Fruit fly (Drosophila melanogaster) whole organism, embryonic: ENCODE results near the gene sage.

Source experiments
- Abd-B ChIP-seq: fragments of 200-800 bp; sonication (Bioruptor generic); optimal IDR thresholded peaks from 2 replicates; lab custom pipeline; 2018; ENCODE audit warnings: missing biosample characterization, mild to moderate bottlenecking, missing genetic modification characterization, moderate library complexity
- Awh ChIP-seq: fragments of 200-800 bp; sonication (Bioruptor generic); IDR thresholded peaks from 2 replicates; pipeline ENCODE4, ENCODE4 v1.3.6; 2022; ENCODE audit warnings: missing biosample characterization, missing genetic modification characterization
- CG10979 ChIP-seq: fragments of 200-800 bp; sonication (Bioruptor generic); optimal IDR thresholded peaks from 2 replicates; lab custom pipeline; 2018; ENCODE audit warnings: missing biosample characterization, mild to moderate bottlenecking, missing genetic modification characterization, moderate library complexity
- CG12299 ChIP-seq: fragments of 200-800 bp; sonication (Bioruptor generic); optimal IDR thresholded peaks from 2 replicates; lab custom pipeline; 2018; ENCODE audit warnings: missing biosample characterization, mild to moderate bottlenecking, missing genetic modification characterization
- CG13123 ChIP-seq: fragments of 200-800 bp; sonication (Bioruptor generic); optimal IDR thresholded peaks from 2 replicates; lab custom pipeline; 2016; ENCODE audit warnings: missing biosample characterization, missing genetic modification characterization
- CG13894 ChIP-seq: fragments of 200-800 bp; sonication (Bioruptor generic); optimal IDR thresholded peaks from 3 replicates; lab custom pipeline; 2018; ENCODE audit warnings: missing biosample characterization, mild to moderate bottlenecking, missing genetic modification characterization, moderate library complexity
- CG15011 ChIP-seq: fragments of 200-800 bp; sonication (Bioruptor generic); optimal IDR thresholded peaks from 3 replicates; lab custom pipeline; 2018; ENCODE audit warnings: missing biosample characterization, mild to moderate bottlenecking, missing genetic modification characterization
- CG1602 ChIP-seq: fragments of 200-800 bp; sonication (Bioruptor generic); optimal IDR thresholded peaks from 3 replicates; lab custom pipeline; 2016; ENCODE audit warnings: missing biosample characterization, missing genetic modification characterization
- CG2712 ChIP-seq: fragments of 200-800 bp; optimal IDR thresholded peaks from 3 replicates; lab custom pipeline; 2019; ENCODE audit warnings: missing biosample characterization, mild to moderate bottlenecking, missing genetic modification characterization, moderate library complexity
- CG31224 ChIP-seq: fragments of 200-800 bp; sonication (Bioruptor generic); IDR thresholded peaks from 2 replicates; pipeline ENCODE4 v1.3.6; 2022; ENCODE audit warnings: missing biosample characterization, missing genetic modification characterization
- CG3163 ChIP-seq: fragments of 200-800 bp; sonication (Bioruptor generic); optimal IDR thresholded peaks from 3 replicates; lab custom pipeline; 2016; ENCODE audit warnings: missing biosample characterization, missing genetic modification characterization
- CG34376 ChIP-seq: fragments of 200-800 bp; sonication (Bioruptor generic); optimal IDR thresholded peaks from 2 replicates; lab custom pipeline; 2018; ENCODE audit warnings: missing biosample characterization, mild to moderate bottlenecking, missing genetic modification characterization
- CG43689 ChIP-seq: fragments of 200-800 bp; sonication (Bioruptor generic); IDR thresholded peaks from 2 replicates; pipeline ENCODE4 v1.3.6; 2022; ENCODE audit warnings: missing biosample characterization, missing genetic modification characterization
- CG4820 ChIP-seq: fragments of 200-800 bp; sonication (Bioruptor generic); optimal IDR thresholded peaks from 3 replicates; lab custom pipeline; 2016; ENCODE audit warnings: missing biosample characterization, missing genetic modification characterization
- CG6272 ChIP-seq: fragments of 200-800 bp; sonication (Bioruptor generic); IDR thresholded peaks from 2 replicates; pipeline ENCODE4 v1.3.6; 2022; ENCODE audit warnings: missing biosample characterization, missing genetic modification characterization
- CG6654 ChIP-seq: fragments of 200-800 bp; sonication (Bioruptor generic); optimal IDR thresholded peaks from 2 replicates; lab custom pipeline; 2017; ENCODE audit warnings: missing biosample characterization, mild to moderate bottlenecking, missing genetic modification characterization
- CG8290 ChIP-seq, 3 experiments: fragments of 200-800 bp; sonication (Bioruptor generic); optimal IDR thresholded peaks; 2 replicates each; lab custom pipeline; 2016 to 2019; ENCODE audit warnings: missing biosample characterization in 3 of 3, missing genetic modification characterization in 3 of 3, mild to moderate bottlenecking in 2 of 3, moderate library complexity in 1 of 3
- CG9932 ChIP-seq: fragments of 200-800 bp; sonication (Bioruptor generic); IDR thresholded peaks from 2 replicates; pipeline ENCODE4 v1.3.6; 2022; ENCODE audit warnings: missing biosample characterization, missing genetic modification characterization
- Deaf1 ChIP-seq: fragments of 200-800 bp; optimal IDR thresholded peaks from 3 replicates; lab custom pipeline; 2019; ENCODE audit warnings: missing biosample characterization, mild to moderate bottlenecking, missing genetic modification characterization, moderate library complexity
- Dip3 ChIP-seq: fragments of 200-800 bp; sonication (Bioruptor generic); optimal IDR thresholded peaks from 3 replicates; lab custom pipeline; 2016; ENCODE audit warnings: missing biosample characterization, missing genetic modification characterization
- Fer2 ChIP-seq: fragments of 200-800 bp; sonication (Bioruptor generic); optimal IDR thresholded peaks from 2 replicates; lab custom pipeline; 2018; ENCODE audit warnings: missing biosample characterization, mild to moderate bottlenecking, missing genetic modification characterization, moderate library complexity
- Gug ChIP-seq: fragments of 200-800 bp; sonication (Bioruptor generic); IDR thresholded peaks from 4 replicates; pipeline ENCODE4 v1.3.6; 2022; ENCODE audit warnings: missing biosample characterization, missing genetic modification characterization
- HLHmδ ChIP-seq: fragments of 200-800 bp; sonication (Bioruptor generic); optimal IDR thresholded peaks from 2 replicates; lab custom pipeline; 2018; ENCODE audit warnings: missing biosample characterization, mild to moderate bottlenecking, missing genetic modification characterization, moderate library complexity
- Hmx ChIP-seq: fragments of 200-800 bp; sonication (Bioruptor generic); optimal IDR thresholded peaks from 2 replicates; lab custom pipeline; 2016; ENCODE audit warnings: missing biosample characterization, missing genetic modification characterization
- Mrtf ChIP-seq: fragments of 200-800 bp; sonication (Bioruptor generic); IDR thresholded peaks from 3 replicates; pipeline ENCODE4 v1.3.6; 2022; ENCODE audit warnings: missing biosample characterization, missing genetic modification characterization
- NC2α ChIP-seq: fragments of 200-800 bp; sonication (Bioruptor generic); optimal IDR thresholded peaks from 2 replicates; lab custom pipeline; 2016; ENCODE audit warnings: missing biosample characterization, missing genetic modification characterization
- Oaz ChIP-seq: fragments of 200-800 bp; sonication (Bioruptor generic); IDR thresholded peaks from 2 replicates; pipeline ENCODE4 v1.3.6; 2022; ENCODE audit warnings: missing biosample characterization, missing genetic modification characterization
- Side ChIP-seq: fragments of 200-800 bp; sonication (Bioruptor generic); optimal IDR thresholded peaks from 2 replicates; lab custom pipeline; 2016; ENCODE audit warnings: missing biosample characterization, missing genetic modification characterization
- Sin3A ChIP-seq: fragments of >200 bp; optimal IDR thresholded peaks from 2 replicates; lab custom pipeline; 2018
- Spps ChIP-seq: fragments of 200-800 bp; sonication (Bioruptor generic); optimal IDR thresholded peaks from 2 replicates; lab custom pipeline; 2018; ENCODE audit warnings: missing biosample characterization, mild to moderate bottlenecking, missing genetic modification characterization
- Stat92E ChIP-seq, 3 experiments: fragments of >200 bp in 2 of 3; fragments of 200-800 bp in 1 of 3; sonication (Bioruptor generic) in 1 of 3; optimal IDR thresholded peaks; 2 replicates each; lab custom pipeline; 2017 to 2019; ENCODE audit warnings: missing biosample characterization in 3 of 3, missing genetic modification characterization in 3 of 3, mild to moderate bottlenecking in 1 of 3, moderate library complexity in 1 of 3
- br ChIP-seq: fragments of >200 bp; optimal IDR thresholded peaks from 2 replicates; lab custom pipeline; 2017
- crc ChIP-seq: fragments of 200-800 bp; sonication (Bioruptor generic); optimal IDR thresholded peaks from 2 replicates; lab custom pipeline; 2016; ENCODE audit warnings: missing biosample characterization, missing genetic modification characterization
- danr ChIP-seq: fragments of 200-800 bp; sonication (Bioruptor generic); IDR thresholded peaks from 2 replicates; pipeline ENCODE4 v1.3.6; 2022; ENCODE audit warnings: missing biosample characterization, missing genetic modification characterization
- ems ChIP-seq: fragments of 200-800 bp; sonication (Bioruptor generic); optimal IDR thresholded peaks from 3 replicates; lab custom pipeline; 2016; ENCODE audit warnings: missing biosample characterization, missing genetic modification characterization
- ewg ChIP-seq: fragments of 200-800 bp; sonication (Bioruptor generic); optimal IDR thresholded peaks from 3 replicates; lab custom pipeline; 2017; ENCODE audit warnings: mild to moderate bottlenecking, missing biosample characterization, missing genetic modification reagents, missing genetic modification characterization
- fd64A ChIP-seq: fragments of 200-800 bp; sonication (Bioruptor generic); optimal IDR thresholded peaks from 3 replicates; lab custom pipeline; 2018; ENCODE audit warnings: missing biosample characterization, mild to moderate bottlenecking, missing genetic modification characterization
- hkb ChIP-seq, 2 experiments: fragments of 200-800 bp in 1 of 2; fragments of >200 bp in 1 of 2; sonication (Bioruptor generic) in 1 of 2; IDR thresholded peaks in 1 of 2; optimal IDR thresholded peaks in 1 of 2; 2 replicates each; pipeline versions ENCODE4 v1.3.6 to Lab custom; 2017 to 2022; ENCODE audit warnings: missing biosample characterization in 1 of 2, missing genetic modification characterization in 1 of 2
- inv ChIP-seq: fragments of 200-800 bp; sonication (Bioruptor generic); IDR thresholded peaks from 2 replicates; pipeline ENCODE4 v1.3.6; 2022; ENCODE audit warnings: missing biosample characterization, missing genetic modification characterization; ENCODE audit not compliant: partially characterized antibody
- lmd ChIP-seq: fragments of 200-800 bp; sonication (Bioruptor generic); IDR thresholded peaks from 2 replicates; pipeline ENCODE4 v1.3.6; 2022; ENCODE audit warnings: missing biosample characterization, missing genetic modification characterization
- nerfin-1 ChIP-seq: fragments of 200-800 bp; sonication (Bioruptor generic); optimal IDR thresholded peaks from 3 replicates; lab custom pipeline; 2019; ENCODE audit warnings: missing biosample characterization, mild to moderate bottlenecking, missing genetic modification characterization, moderate library complexity
- onecut ChIP-seq: fragments of 200-800 bp; sonication (Bioruptor generic); IDR thresholded peaks from 2 replicates; pipeline ENCODE4 v1.3.6; 2022; ENCODE audit warnings: missing biosample characterization, missing genetic modification characterization
- pb ChIP-seq: fragments of 200-800 bp; sonication (Bioruptor generic); optimal IDR thresholded peaks from 3 replicates; lab custom pipeline; 2016; ENCODE audit warnings: missing biosample characterization, missing genetic modification characterization
- pfk ChIP-seq: fragments of 200-800 bp; sonication (Bioruptor generic); optimal IDR thresholded peaks from 2 replicates; lab custom pipeline; 2018; ENCODE audit warnings: missing biosample characterization, mild to moderate bottlenecking, missing genetic modification characterization, moderate library complexity
- repo ChIP-seq: fragments of 200-800 bp; sonication (Bioruptor generic); optimal IDR thresholded peaks from 2 replicates; lab custom pipeline; 2016; ENCODE audit warnings: missing biosample characterization, missing genetic modification characterization
- sim ChIP-seq: fragments of 200-800 bp; sonication (Bioruptor generic); IDR thresholded peaks from 2 replicates; pipeline ENCODE4 v1.3.6; 2022; ENCODE audit warnings: missing biosample characterization, missing genetic modification characterization
- so ChIP-seq: fragments of 200-800 bp; sonication (Bioruptor generic); IDR thresholded peaks from 3 replicates; pipeline ENCODE4 v1.3.6; 2022; ENCODE audit warnings: missing biosample characterization, missing genetic modification characterization
- vfl ChIP-seq: fragments of 200-800 bp; sonication (Bioruptor generic); optimal IDR thresholded peaks from 2 replicates; lab custom pipeline; 2016; ENCODE audit warnings: missing biosample characterization, missing genetic modification characterization
- wdn ChIP-seq: fragments of 200-800 bp; sonication (Bioruptor generic); IDR thresholded peaks from 2 replicates; pipeline ENCODE4 v1.3.6; 2022; ENCODE audit warnings: missing biosample characterization, missing genetic modification characterization

Gene sage

DNA sequence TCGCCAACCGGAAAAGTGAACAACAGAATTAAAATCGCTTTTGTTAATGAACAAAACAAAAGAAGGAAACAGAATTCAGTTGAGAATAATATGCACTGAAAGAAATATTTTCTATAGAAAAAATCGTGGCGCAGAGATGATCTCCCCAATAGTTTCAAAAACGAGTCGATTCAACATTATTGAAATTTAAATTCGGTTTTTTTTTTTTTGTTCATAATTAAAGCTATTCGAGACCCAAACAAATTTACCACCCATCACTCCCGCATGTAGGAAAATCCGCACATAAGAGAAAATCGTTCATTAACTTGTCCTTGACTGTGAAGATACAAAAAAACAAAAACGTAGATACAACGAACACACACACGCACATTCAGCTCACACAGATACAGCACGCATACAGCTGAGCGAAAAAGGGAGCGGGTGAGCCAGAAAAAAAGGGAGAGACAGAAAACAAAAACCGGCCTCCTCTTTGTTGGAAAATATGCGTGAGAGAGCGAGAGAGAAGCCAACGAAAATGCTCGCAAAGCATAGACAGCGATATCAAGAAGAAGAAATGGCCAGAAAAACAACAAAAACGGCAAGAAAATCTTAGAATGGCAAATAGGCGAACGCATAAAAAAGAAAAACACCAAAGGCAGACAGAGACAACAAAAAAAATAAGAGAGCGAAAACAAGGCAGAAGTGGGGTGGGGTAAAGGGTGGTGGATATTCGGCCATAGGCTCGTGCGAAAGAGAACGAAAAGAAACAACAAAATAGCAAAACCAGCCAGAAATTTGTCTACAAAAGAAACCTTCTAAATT is 43.7 kb downstream of the sage start (continued):
- TF ChIP-seq crc (peak; percentile 21), Deaf1 (tag; lab: Kevin White, UChicago) (peak; percentile 54), Dip3 (GFP tag; lab: Kevin White, UChicago) (peak; percentile 11), Spps (tag; lab: Kevin White, UChicago) (no peak), Awh (GFP tag; lab: Robert Waterston, UW) (no peak), Fer2 (tag; lab: Kevin White, UChicago) (no peak), CG6654 (GFP tag; lab: Kevin White, UChicago) (no peak), Stat92E (GFP tag; optimal IDR thresholded peaks at IDR 0.05; lab: Kevin White, UChicago) (no peak), danr (GFP tag; lab: Robert Waterston, UW) (0 out of 2 replicates have a peak, but pooled peaks have one; percentile 28), repo (GFP tag; lab: Kevin White, UChicago) (peak; percentile 2), HLHmδ (GFP tag; lab: Kevin White, UChicago) (no peak), CG10979 (tag; lab: Kevin White, UChicago) (no peak), lmd (GFP tag; lab: Robert Waterston, UW) (peak; percentile 55; the same call in 1 of the 2 replicates), Oaz (no peak), inv (GFP tag; lab: Robert Waterston, UW) (no peak), CG34376 (GFP tag; lab: Kevin White, UChicago) (peak; percentile 4), so (GFP tag; lab: Robert Waterston, UW) (0 out of 3 replicates have a peak, but pooled peaks have one; percentile 36), vfl (GFP tag; lab: Kevin White, UChicago) (no peak), CG3163 (GFP tag; lab: Kevin White, UChicago) (peak; percentile 87), CG12299 (tag; lab: Kevin White, UChicago) (peak; percentile 21), nerfin-1 (tag; lab: Kevin White, UChicago) (no peak), CG13894 (tag; lab: Kevin White, UChicago) (no peak), onecut (no peak), Hmx (peak; percentile 23), Gug (GFP tag; lab: Robert Waterston, UW) (peak; percentile 32; the same call in 1 of the 4 replicates), hkb (optimal IDR thresholded peaks at IDR 0.05; lab: Kevin White, UChicago) (no peak), hkb (GFP tag; IDR thresholded peaks at IDR 0.05; lab: Robert Waterston, UW) (0 out of 2 replicates have a peak, but pooled peaks have one; percentile 46), CG4820 (GFP tag; lab: Kevin White, UChicago) (no peak), br (lab: Kevin White, UChicago) (no peak), CG1602 (GFP tag; lab: Kevin White, UChicago) (peak; percentile 0), ewg (GFP tag; lab: Kevin White, UChicago) (no peak), wdn (GFP tag; lab: Robert Waterston, UW) (peak; percentile 45; the same call in 1 of the 2 replicates), CG15011 (GFP tag; lab: Kevin White, UChicago) (no peak), CG8290 (GFP tag; optimal IDR thresholded peaks at IDR 0.05; lab: Kevin White, UChicago) (no peak), CG8290 (tag; optimal IDR thresholded peaks at IDR 0.05; lab: Kevin White, UChicago) (no peak), CG43689 (GFP tag; lab: Robert Waterston, UW) (no peak), CG6272 (GFP tag; lab: Robert Waterston, UW) (no peak), pfk (GFP tag; lab: Kevin White, UChicago) (peak; percentile 60), ems (GFP tag; lab: Kevin White, UChicago) (no peak), CG31224 (GFP tag; lab: Robert Waterston, UW) (peak; percentile 54; the same call in 1 of the 2 replicates), Side (GFP tag; lab: Kevin White, UChicago) (peak; percentile 32), CG9932 (GFP tag; lab: Robert Waterston, UW) (peak; percentile 70), Abd-B (GFP tag; lab: Kevin White, UChicago) (no peak), sim (GFP tag; lab: Robert Waterston, UW) (no peak), CG2712 (tag; lab: Kevin White, UChicago) (no peak), fd64A (GFP tag; lab: Kevin White, UChicago) (no peak), CG13123 (no peak), Sin3A (lab: Kevin White, UChicago) (no peak), Mrtf (no peak), NC2α (GFP tag; lab: Kevin White, UChicago) (no peak), pb (GFP tag; lab: Kevin White, UChicago) (peak; percentile 12)
